Worm (Caenorhabditis elegans) whole organism, mixed stage, embryonic: ENCODE data around the gene C35D10.10.
A peak's percentile ranks its signal among the peaks of the same experiment; 100 is the strongest.

ENCODE experiments used
- M03D4.4 ChIP-seq: sonication (generic microtip); optimal IDR thresholded peaks from 2 replicates; lab custom pipeline; 2017; ENCODE audit warnings: mild to moderate bottlenecking, missing genetic modification characterization, missing compliant biosample characterization
- bed-3 ChIP-seq: fragments of 200-800 bp; sonication (Bioruptor generic); optimal IDR thresholded peaks from 3 replicates; lab custom pipeline; 2018; ENCODE audit warnings: mild to moderate bottlenecking, missing genetic modification characterization, moderate library complexity, missing compliant biosample characterization
- blmp-1 ChIP-seq: fragments of 150-350 bp; optimal IDR thresholded peaks from 2 replicates; lab custom pipeline; 2014; ENCODE audit warnings: missing biosample characterization, missing genetic modification characterization
- ceh-43 ChIP-seq: fragments of 200-800 bp; sonication (Bioruptor generic); optimal IDR thresholded peaks from 2 replicates; lab custom pipeline; 2018; ENCODE audit warnings: mild to moderate bottlenecking, missing genetic modification characterization, moderate library complexity, missing compliant biosample characterization
- ceh-83 ChIP-seq: fragments of 200-800 bp; sonication (Bioruptor generic); optimal IDR thresholded peaks from 2 replicates; lab custom pipeline; 2018; ENCODE audit warnings: mild to moderate bottlenecking, missing genetic modification characterization, missing compliant biosample characterization
- ces-1 ChIP-seq: fragments of 150-350 bp; optimal IDR thresholded peaks from 2 replicates; lab custom pipeline; 2014; ENCODE audit warnings: missing biosample characterization, missing genetic modification reagents, missing genetic modification characterization
- cnd-1 ChIP-seq: fragments of 200-800 bp; sonication (Bioruptor generic); optimal IDR thresholded peaks from 2 replicates; lab custom pipeline; 2018; ENCODE audit warnings: mild to moderate bottlenecking, missing genetic modification characterization, missing compliant biosample characterization
- drap-1 ChIP-seq: fragments of 200-800 bp; sonication (Bioruptor generic); optimal IDR thresholded peaks from 3 replicates; lab custom pipeline; 2018; ENCODE audit warnings: mild to moderate bottlenecking, missing genetic modification characterization, missing compliant biosample characterization
- elt-1 ChIP-seq: sonication (generic microtip); optimal IDR thresholded peaks from 2 replicates; lab custom pipeline; 2017; ENCODE audit warnings: missing genetic modification characterization, mild to moderate bottlenecking, missing compliant biosample characterization, antibody characterized with exemption, moderate library complexity, borderline replicate concordance; ENCODE audit not compliant: insufficient read depth
- elt-3 ChIP-seq: fragments of 150-350 bp; optimal IDR thresholded peaks from 2 replicates; lab custom pipeline; 2014; ENCODE audit warnings: missing biosample characterization, missing genetic modification characterization
- ham-2 ChIP-seq: fragments of 200-800 bp; sonication (Bioruptor generic); optimal IDR thresholded peaks from 2 replicates; lab custom pipeline; 2018; ENCODE audit warnings: mild to moderate bottlenecking, missing genetic modification characterization, missing compliant biosample characterization
- hlh-1 ChIP-seq: fragments of 150-350 bp; optimal IDR thresholded peaks from 2 replicates; lab custom pipeline; 2014; ENCODE audit warnings: missing biosample characterization, missing genetic modification reagents, missing genetic modification characterization
- lin-13 ChIP-seq: fragments of 150-350 bp; optimal IDR thresholded peaks from 2 replicates; lab custom pipeline; 2014; ENCODE audit warnings: missing biosample characterization, missing genetic modification characterization
- lin-32 ChIP-seq: fragments of 200-800 bp; sonication (Bioruptor generic); optimal IDR thresholded peaks from 2 replicates; lab custom pipeline; 2018; ENCODE audit warnings: mild to moderate bottlenecking, missing genetic modification characterization, missing compliant biosample characterization
- lsy-2 ChIP-seq: fragments of 150-350 bp; optimal IDR thresholded peaks from 2 replicates; lab custom pipeline; 2014; ENCODE audit warnings: missing biosample characterization, missing genetic modification characterization
- mab-5 ChIP-seq: fragments of 150-350 bp; optimal IDR thresholded peaks from 2 replicates; lab custom pipeline; 2014; ENCODE audit warnings: missing biosample characterization, missing genetic modification characterization
- mep-1 ChIP-seq: fragments of 150-350 bp; optimal IDR thresholded peaks from 2 replicates; lab custom pipeline; 2017; ENCODE audit warnings: missing biosample characterization, missing genetic modification reagents, missing genetic modification characterization, inconsistent platforms
- nhr-2 ChIP-seq: fragments of 150-350 bp; optimal IDR thresholded peaks from 2 replicates; lab custom pipeline; 2014; ENCODE audit warnings: missing biosample characterization, missing genetic modification characterization
- nhr-237 ChIP-seq: fragments of 150-350 bp; optimal IDR thresholded peaks from 2 replicates; lab custom pipeline; 2014; ENCODE audit warnings: missing biosample characterization, missing genetic modification characterization
- nhr-28 ChIP-seq: fragments of 150-350 bp; optimal IDR thresholded peaks from 2 replicates; lab custom pipeline; 2014; ENCODE audit warnings: missing biosample characterization, missing genetic modification characterization
- nhr-76 ChIP-seq: sonication (generic microtip); optimal IDR thresholded peaks from 2 replicates; lab custom pipeline; 2017; ENCODE audit warnings: missing biosample characterization, missing genetic modification characterization
- sem-2 ChIP-seq: fragments of 200-800 bp; sonication (Bioruptor generic); optimal IDR thresholded peaks from 2 replicates; lab custom pipeline; 2018; ENCODE audit warnings: mild to moderate bottlenecking, missing genetic modification characterization, missing compliant biosample characterization
- snpc-4 ChIP-seq: fragments of 150-350 bp; optimal IDR thresholded peaks from 2 replicates; lab custom pipeline; 2014; ENCODE audit warnings: missing biosample characterization, missing genetic modification characterization
- sptf-1 ChIP-seq: sonication (generic microtip); optimal IDR thresholded peaks from 2 replicates; lab custom pipeline; 2017; ENCODE audit warnings: mild to moderate bottlenecking, missing genetic modification characterization, moderate library complexity, missing compliant biosample characterization
- unc-120 ChIP-seq: sonication (generic microtip); optimal IDR thresholded peaks from 2 replicates; lab custom pipeline; 2017; ENCODE audit warnings: missing genetic modification characterization, missing compliant biosample characterization; ENCODE audit not compliant: poor library complexity, severe bottlenecking
- unc-39 ChIP-seq: fragments of 150-350 bp; optimal IDR thresholded peaks from 2 replicates; lab custom pipeline; 2014; ENCODE audit warnings: missing biosample characterization, missing genetic modification characterization
- unc-62 ChIP-seq: fragments of 150-350 bp; optimal IDR thresholded peaks from 2 replicates; lab custom pipeline; 2014; ENCODE audit warnings: missing biosample characterization, missing genetic modification reagents, missing genetic modification characterization
- zip-8 ChIP-seq: fragments of 150-350 bp; optimal IDR thresholded peaks from 2 replicates; lab custom pipeline; 2014; ENCODE audit warnings: missing biosample characterization, missing genetic modification characterization
- ztf-11 ChIP-seq: fragments of 150-350 bp; optimal IDR thresholded peaks from 2 replicates; lab custom pipeline; 2014; ENCODE audit warnings: missing biosample characterization, missing genetic modification characterization

The C35D10.10 gene

DNA sequence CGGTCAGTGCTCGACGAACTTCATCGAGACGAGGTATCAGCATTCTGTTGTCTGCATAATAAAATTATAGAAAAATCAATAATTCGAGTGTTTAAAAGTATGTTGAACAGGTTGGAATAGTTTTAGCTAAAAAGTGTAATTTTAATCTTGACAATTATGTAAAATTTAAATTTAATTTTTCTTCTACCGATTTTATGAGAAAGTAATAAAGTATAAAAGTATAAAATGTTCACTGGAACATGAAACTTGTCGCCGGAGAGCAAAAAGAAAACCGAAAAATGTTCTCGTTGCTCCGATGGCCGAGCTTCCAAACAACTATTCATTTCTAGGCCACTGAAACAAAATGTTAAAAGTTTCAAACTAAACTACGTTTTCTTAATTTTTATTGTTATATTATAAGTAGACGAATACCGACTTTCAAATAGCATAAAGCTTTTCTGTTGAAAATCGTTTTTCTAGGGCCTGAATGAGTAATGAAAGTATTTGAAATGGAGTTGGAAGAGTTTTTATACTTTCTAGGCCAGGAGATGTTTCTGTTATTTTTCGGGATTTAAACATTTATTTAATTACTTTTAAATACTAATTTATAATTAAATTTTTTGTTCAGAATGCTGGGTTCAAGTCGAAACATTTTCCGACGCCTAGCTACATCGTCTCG, at the start of gene C35D10.10, which contains the start of gene C35D10.5:
TSS of gene C35D10.10 (minus strand) at position 51 of the 658 bp plus-strand sequence.
TSS of gene C35D10.5 (plus strand) at position 608 of the 658 bp plus-strand sequence.
- no peak for TF ChIP-seq nhr-2
- TF ChIP-seq nhr-76 (tag; lab: Kevin White, UChicago), result no peak
- no peak for TF ChIP-seq M03D4.4 (tag; lab: Kevin White, UChicago)
- TF ChIP-seq sptf-1 (tag; lab: Kevin White, UChicago), result no peak
- TF ChIP-seq lsy-2 (tag; lab: Kevin White, UChicago), result no peak
- no peak for TF ChIP-seq lin-13

DNA sequence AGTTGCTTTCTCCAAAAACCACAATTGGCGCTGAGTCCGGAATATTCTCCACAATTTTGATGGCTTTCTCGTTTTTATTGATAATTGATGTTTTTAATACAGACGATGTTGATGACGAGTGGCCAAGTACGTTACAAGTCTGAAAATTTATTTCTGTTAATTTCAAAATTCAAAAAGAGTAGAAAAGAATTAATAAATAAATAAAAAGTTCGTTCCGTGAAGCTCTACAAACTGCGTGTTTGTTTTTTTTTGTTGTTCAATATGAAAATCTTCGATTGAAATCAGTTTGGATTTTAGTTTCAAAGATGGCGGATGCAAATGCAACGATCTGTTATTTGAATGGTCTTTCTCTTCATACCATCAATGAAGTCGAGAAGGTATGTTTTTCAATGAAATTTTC, 49.4 kb upstream of the C35D10.10 start, which contains the start of gene F26F4.2:
TSS of gene F26F4.2 (plus strand) at position 301 of the 400 bp plus-strand sequence.
- TF ChIP-seq drap-1 (GFP tag; lab: Kevin White, UChicago) (no peak), cnd-1 (tag; lab: Kevin White, UChicago) (no peak), sptf-1 (tag; lab: Kevin White, UChicago) (no peak), lin-32 (GFP tag; lab: Kevin White, UChicago) (no peak), ces-1 (GFP tag; lab: Kevin White, UChicago) (no peak), ceh-43 (GFP tag; lab: Kevin White, UChicago) (no peak), unc-39 (no peak), snpc-4 (tag; lab: Kevin White, UChicago) (no peak), nhr-237 (tag; lab: Kevin White, UChicago) (no peak), nhr-28 (tag; lab: Kevin White, UChicago) (no peak), zip-8 (tag; lab: Kevin White, UChicago) (no peak)

ce11 chrIII:4909938-4910337, 48.3 kb upstream of the C35D10.10 start, which contains the start of gene F26F4.12:
F26F4.12 (minus strand) TSS chrIII:4910038.
- TF ChIP-seq ztf-11 (no peak), blmp-1 (tag; lab: Kevin White, UChicago) (no peak), bed-3 (GFP tag; lab: Kevin White, UChicago) (no peak), drap-1 (GFP tag; lab: Kevin White, UChicago) (no peak), elt-3 (tag; lab: Kevin White, UChicago) (no peak), ceh-83 (no peak), sem-2 (GFP tag; lab: Kevin White, UChicago) (no peak)

DNA sequence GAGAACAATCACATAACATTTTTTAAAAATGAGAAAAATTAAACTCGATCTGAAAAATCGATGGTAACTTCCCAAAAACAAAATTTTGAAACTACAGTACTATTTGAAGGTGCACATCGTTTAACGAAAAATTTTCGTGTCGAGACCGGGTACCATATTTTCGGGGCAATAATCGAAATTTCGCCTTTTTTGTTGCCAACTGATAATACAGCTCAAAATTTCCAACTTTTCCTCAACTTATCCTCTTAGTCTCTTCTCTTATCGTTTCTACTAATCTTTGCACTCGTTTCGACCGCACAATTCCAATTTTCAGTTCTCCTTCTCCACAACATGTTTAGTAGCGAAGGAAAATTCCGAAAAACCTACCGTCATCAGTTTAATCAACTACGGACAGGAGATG, 45.3 kb upstream of the C35D10.10 start, which contains the start of gene rom-1:
TSS of gene rom-1 (plus strand) at position 301 of the 400 bp plus-strand sequence.
- TF ChIP-seq sptf-1 (tag; lab: Kevin White, UChicago), result no peak
- TF ChIP-seq unc-39, result no peak
- TF ChIP-seq ces-1 (GFP tag; lab: Kevin White, UChicago), result no peak
- TF ChIP-seq nhr-2, result no peak
- no peak for TF ChIP-seq elt-1 (tag; lab: Kevin White, UChicago)
- no peak for TF ChIP-seq mab-5 (tag; lab: Kevin White, UChicago)
- no peak for TF ChIP-seq lin-13
- no peak for TF ChIP-seq sem-2 (GFP tag; lab: Kevin White, UChicago)
- TF ChIP-seq unc-62 (GFP tag; lab: Kevin White, UChicago), result no peak

ce11 chrIII:4906365-4906764, 44.8 kb upstream of the C35D10.10 start:
- TF ChIP-seq elt-3 (tag; lab: Kevin White, UChicago), result no peak
- TF ChIP-seq ham-2 (GFP tag; lab: Kevin White, UChicago), result no peak

DNA sequence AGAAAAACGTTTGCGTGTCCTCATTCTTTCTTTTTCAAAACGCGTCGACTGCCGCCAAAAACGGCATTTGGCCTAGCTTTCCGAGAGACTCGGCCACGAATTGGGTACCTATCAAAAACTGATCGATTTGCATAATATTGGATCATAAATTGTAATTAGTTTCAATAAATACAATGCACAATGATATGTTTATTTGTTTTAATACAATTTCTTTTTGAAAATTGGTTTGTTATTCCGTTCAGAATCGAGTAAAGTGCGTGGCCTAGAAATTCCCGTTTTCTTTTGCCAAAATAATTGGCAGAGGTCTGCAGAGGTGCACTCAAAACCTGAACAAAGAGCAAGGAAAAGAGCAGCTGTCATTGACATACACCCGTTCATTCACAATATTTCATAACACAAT, 43.8 kb upstream of the C35D10.10 start, which contains the start of gene F26F4.8:
TSS of gene F26F4.8 (minus strand) at position 69 of the 400 bp plus-strand sequence.
- TF ChIP-seq ceh-43 (GFP tag; lab: Kevin White, UChicago) (peak; percentile 19), sptf-1 (tag; lab: Kevin White, UChicago) (peak; percentile 26), blmp-1 (tag; lab: Kevin White, UChicago) (no peak), ceh-83 (peak; percentile 43), unc-120 (peak; percentile 92), lin-32 (GFP tag; lab: Kevin White, UChicago) (peak; percentile 2), hlh-1 (tag; lab: Kevin White, UChicago) (peak; percentile 37), ces-1 (GFP tag; lab: Kevin White, UChicago) (peak; percentile 2), mep-1 (peak; percentile 18), lsy-2 (tag; lab: Kevin White, UChicago) (no peak)
